Fruit fly (Drosophila melanogaster): ENCODE data around the gene KrT95D.

KrT95D gene

dm6 chr3R:24047998-24048511, 16.4 kb upstream of the KrT95D start, which contains the start of gene Rox8 (continued):
- 0 out of 3 replicates have a peak, but pooled peaks have one; percentile 58 for TF ChIP-seq hb (GFP tag; IDR thresholded peaks at IDR 0.05; ENCODE audit: partially characterized antibody)
- TF ChIP-seq gsb (GFP tag; IDR thresholded peaks at IDR 0.05), result no peak
- TF ChIP-seq CG11560 (tag; IDR thresholded peaks at IDR 0.05), result no peak
- peak; percentile 50; the same call in 2 of the 3 replicates for TF ChIP-seq CG16813 (GFP tag; IDR thresholded peaks at IDR 0.05; ENCODE audit: partially characterized antibody)
- TF ChIP-seq cato (GFP tag; optimal IDR thresholded peaks at IDR 0.05; ENCODE audit: borderline replicate concordance), result no peak
- 0 out of 2 replicates have a peak, but pooled peaks have one; percentile 9 for TF ChIP-seq GATAe (GFP tag; conservative IDR thresholded peaks at IDR 0.05)
- peak; percentile 44; the same call in 2 of the 3 replicates for TF ChIP-seq zen2 (GFP tag; IDR thresholded peaks at IDR 0.05; ENCODE audit: partially characterized antibody)
- TF ChIP-seq CHES-1-like (GFP tag; optimal IDR thresholded peaks at IDR 0.05), result peak; percentile 48
- TF ChIP-seq CG17361 (GFP tag; IDR thresholded peaks at IDR 0.05), result peak; percentile 47; the same call in 1 of the 3 replicates
- TF ChIP-seq Xbp1 (GFP tag; optimal IDR thresholded peaks at IDR 0.05), result peak; percentile 38
- no peak for TF ChIP-seq dati (GFP tag; IDR thresholded peaks at IDR 0.05)
- no peak for TF ChIP-seq ci (GFP tag; IDR thresholded peaks at IDR 0.05)
- TF ChIP-seq Hsf (GFP tag; optimal IDR thresholded peaks at IDR 0.05), result peak; percentile 45
- peak; percentile 29 for TF ChIP-seq CG9817 (tag; optimal IDR thresholded peaks at IDR 0.05)
- peak; percentile 46 for TF ChIP-seq CG9932 (GFP tag; IDR thresholded peaks at IDR 0.05)
- TF ChIP-seq slbo (GFP tag; IDR thresholded peaks at IDR 0.05), result peak; percentile 52
- no peak for TF ChIP-seq CG11504 (tag; optimal IDR thresholded peaks at IDR 0.05)
- peak; percentile 45 for TF ChIP-seq CG10147 (GFP tag; optimal IDR thresholded peaks at IDR 0.05)
- TF ChIP-seq ash1 (GFP tag; optimal IDR thresholded peaks at IDR 0.05), result no peak
- peak; percentile 54 for TF ChIP-seq nerfin-1 (tag; optimal IDR thresholded peaks at IDR 0.05)
- peak; percentile 43 to 98 for TF ChIP-seq Pdp1 (GFP tag; optimal IDR thresholded peaks at IDR 0.05)
- peak; percentile 31 for TF ChIP-seq NC2β (GFP tag; optimal IDR thresholded peaks at IDR 0.05)
- no peak for TF ChIP-seq CG15269 (tag; optimal IDR thresholded peaks at IDR 0.05)
- TF ChIP-seq CG4328 (GFP tag; optimal IDR thresholded peaks at IDR 0.05), result peak; percentile 61
- TF ChIP-seq Hmr (GFP tag; optimal IDR thresholded peaks at IDR 0.05), result peak; percentile 23
- peak; percentile 38 for TF ChIP-seq B-H2 (GFP tag; optimal IDR thresholded peaks at IDR 0.05)
- peak; percentile 89 for TF ChIP-seq abd-A (tag; optimal IDR thresholded peaks at IDR 0.05)
- TF ChIP-seq Opbp (GFP tag; IDR thresholded peaks at IDR 0.05; ENCODE audit: partially characterized antibody), result peak; percentile 71
- TF ChIP-seq sob (GFP tag; IDR thresholded peaks at IDR 0.05), result 0 out of 2 replicates have a peak, but pooled peaks have one; percentile 10
- no peak for TF ChIP-seq usp (GFP tag; optimal IDR thresholded peaks at IDR 0.05)
- TF ChIP-seq al (GFP tag; IDR thresholded peaks at IDR 0.05), result no peak
- no peak for TF ChIP-seq grn (GFP tag; optimal IDR thresholded peaks at IDR 0.05)
- peak; percentile 25 for TF ChIP-seq chn (GFP tag; optimal IDR thresholded peaks at IDR 0.05)
- TF ChIP-seq H15 (GFP tag; IDR thresholded peaks at IDR 0.05), result no peak
- no peak; the same call in 1 of the 2 replicates for TF ChIP-seq inv (GFP tag; IDR thresholded peaks at IDR 0.05; ENCODE audit: partially characterized antibody)
- peak; percentile 62 for TF ChIP-seq CG1603 (tag; optimal IDR thresholded peaks at IDR 0.05)
- TF ChIP-seq row (GFP tag; IDR thresholded peaks at IDR 0.05), result peak; percentile 64
- TF ChIP-seq bsh (GFP tag; optimal IDR thresholded peaks at IDR 0.05), result peak in 1 of 2 experiments; percentile 31
- peak; percentile 22 for TF ChIP-seq CG33557 (GFP tag; optimal IDR thresholded peaks at IDR 0.05)
- no peak for TF ChIP-seq CG4730 (GFP tag; IDR thresholded peaks at IDR 0.05)
- TF ChIP-seq Spps (tag; optimal IDR thresholded peaks at IDR 0.05), result peak; percentile 21
- TF ChIP-seq Dip2 (GFP tag; IDR thresholded peaks at IDR 0.05), result no peak
- peak; percentile 46 for TF ChIP-seq mam (GFP tag; optimal IDR thresholded peaks at IDR 0.05)
- TF ChIP-seq CG11723 (GFP tag; optimal IDR thresholded peaks at IDR 0.05), result peak; percentile 20
- TF ChIP-seq CG4854 (GFP tag; optimal IDR thresholded peaks at IDR 0.05), result no peak
- TF ChIP-seq CG11247 (GFP tag; IDR thresholded peaks at IDR 0.05), result no peak
- peak; percentile 18 for TF ChIP-seq MESR4 (GFP tag; optimal IDR thresholded peaks at IDR 0.05)
- 0 out of 3 replicates have a peak, but pooled peaks have one; percentile 41 for TF ChIP-seq Doc3 (GFP tag; IDR thresholded peaks at IDR 0.05; ENCODE audit: partially characterized antibody)
- peak; percentile 69 for TF ChIP-seq CG13894 (tag; optimal IDR thresholded peaks at IDR 0.05)

Measured in whole organism, embryonic.